Worm (Caenorhabditis elegans) whole organism, mixed stage, embryonic: ENCODE results near the gene C30B5.6.
A peak's percentile ranks its signal among the peaks of the same experiment; 100 is the strongest.

ENCODE experiments used
- M03D4.4 ChIP-seq: sonication (generic microtip); optimal IDR thresholded peaks from 2 replicates; lab custom pipeline; 2017; ENCODE audit warnings: mild to moderate bottlenecking, missing genetic modification characterization, missing compliant biosample characterization
- blmp-1 ChIP-seq: fragments of 150-350 bp; optimal IDR thresholded peaks from 2 replicates; lab custom pipeline; 2014; ENCODE audit warnings: missing biosample characterization, missing genetic modification characterization
- ceh-39 ChIP-seq: fragments of 150-350 bp; optimal IDR thresholded peaks from 2 replicates; lab custom pipeline; 2014; ENCODE audit warnings: missing biosample characterization, missing genetic modification characterization
- ceh-43 ChIP-seq: fragments of 200-800 bp; sonication (Bioruptor generic); optimal IDR thresholded peaks from 2 replicates; lab custom pipeline; 2018; ENCODE audit warnings: mild to moderate bottlenecking, missing genetic modification characterization, moderate library complexity, missing compliant biosample characterization
- ceh-83 ChIP-seq: fragments of 200-800 bp; sonication (Bioruptor generic); optimal IDR thresholded peaks from 2 replicates; lab custom pipeline; 2018; ENCODE audit warnings: mild to moderate bottlenecking, missing genetic modification characterization, missing compliant biosample characterization
- ces-1 ChIP-seq: fragments of 150-350 bp; optimal IDR thresholded peaks from 2 replicates; lab custom pipeline; 2014; ENCODE audit warnings: missing biosample characterization, missing genetic modification reagents, missing genetic modification characterization
- cnd-1 ChIP-seq: fragments of 200-800 bp; sonication (Bioruptor generic); optimal IDR thresholded peaks from 2 replicates; lab custom pipeline; 2018; ENCODE audit warnings: mild to moderate bottlenecking, missing genetic modification characterization, missing compliant biosample characterization
- elt-1 ChIP-seq: sonication (generic microtip); optimal IDR thresholded peaks from 2 replicates; lab custom pipeline; 2017; ENCODE audit warnings: missing genetic modification characterization, mild to moderate bottlenecking, missing compliant biosample characterization, antibody characterized with exemption, moderate library complexity, borderline replicate concordance; ENCODE audit not compliant: insufficient read depth
- elt-3 ChIP-seq: fragments of 150-350 bp; optimal IDR thresholded peaks from 2 replicates; lab custom pipeline; 2014; ENCODE audit warnings: missing biosample characterization, missing genetic modification characterization
- flh-1 ChIP-seq: fragments of 200-800 bp; sonication (Bioruptor generic); optimal IDR thresholded peaks from 2 replicates; lab custom pipeline; 2018; ENCODE audit warnings: mild to moderate bottlenecking, missing genetic modification characterization, moderate library complexity, missing compliant biosample characterization
- ham-2 ChIP-seq: fragments of 200-800 bp; sonication (Bioruptor generic); optimal IDR thresholded peaks from 2 replicates; lab custom pipeline; 2018; ENCODE audit warnings: mild to moderate bottlenecking, missing genetic modification characterization, missing compliant biosample characterization
- hlh-1 ChIP-seq: fragments of 150-350 bp; optimal IDR thresholded peaks from 2 replicates; lab custom pipeline; 2014; ENCODE audit warnings: missing biosample characterization, missing genetic modification reagents, missing genetic modification characterization
- lin-32 ChIP-seq: fragments of 200-800 bp; sonication (Bioruptor generic); optimal IDR thresholded peaks from 2 replicates; lab custom pipeline; 2018; ENCODE audit warnings: mild to moderate bottlenecking, missing genetic modification characterization, missing compliant biosample characterization
- lsy-2 ChIP-seq: fragments of 150-350 bp; optimal IDR thresholded peaks from 2 replicates; lab custom pipeline; 2014; ENCODE audit warnings: missing biosample characterization, missing genetic modification characterization
- mab-5 ChIP-seq: fragments of 150-350 bp; optimal IDR thresholded peaks from 2 replicates; lab custom pipeline; 2014; ENCODE audit warnings: missing biosample characterization, missing genetic modification characterization
- mep-1 ChIP-seq: fragments of 150-350 bp; optimal IDR thresholded peaks from 2 replicates; lab custom pipeline; 2017; ENCODE audit warnings: missing biosample characterization, missing genetic modification reagents, missing genetic modification characterization, inconsistent platforms
- mls-2 ChIP-seq: sonication (generic microtip); optimal IDR thresholded peaks from 2 replicates; lab custom pipeline; 2016; ENCODE audit warnings: mild to moderate bottlenecking, missing genetic modification characterization, moderate library complexity, missing compliant biosample characterization
- nhr-12 ChIP-seq: fragments of 150-350 bp; optimal IDR thresholded peaks from 2 replicates; lab custom pipeline; 2014; ENCODE audit warnings: missing biosample characterization, missing genetic modification characterization
- nhr-2 ChIP-seq: fragments of 150-350 bp; optimal IDR thresholded peaks from 2 replicates; lab custom pipeline; 2014; ENCODE audit warnings: missing biosample characterization, missing genetic modification characterization
- nhr-28 ChIP-seq: fragments of 150-350 bp; optimal IDR thresholded peaks from 2 replicates; lab custom pipeline; 2014; ENCODE audit warnings: missing biosample characterization, missing genetic modification characterization
- nhr-76 ChIP-seq: sonication (generic microtip); optimal IDR thresholded peaks from 2 replicates; lab custom pipeline; 2017; ENCODE audit warnings: missing biosample characterization, missing genetic modification characterization
- pha-4 ChIP-seq: fragments of 150-350 bp; optimal IDR thresholded peaks from 2 replicates; lab custom pipeline; 2018; ENCODE audit warnings: missing biosample characterization, missing genetic modification reagents, missing genetic modification characterization
- sem-2 ChIP-seq: fragments of 200-800 bp; sonication (Bioruptor generic); optimal IDR thresholded peaks from 2 replicates; lab custom pipeline; 2018; ENCODE audit warnings: mild to moderate bottlenecking, missing genetic modification characterization, missing compliant biosample characterization
- snpc-4 ChIP-seq: fragments of 150-350 bp; optimal IDR thresholded peaks from 2 replicates; lab custom pipeline; 2014; ENCODE audit warnings: missing biosample characterization, missing genetic modification characterization
- tbx-8 ChIP-seq: fragments of 200-800 bp; sonication (Bioruptor generic); optimal IDR thresholded peaks from 2 replicates; lab custom pipeline; 2018; ENCODE audit warnings: mild to moderate bottlenecking, missing genetic modification characterization, moderate library complexity, missing compliant biosample characterization
- unc-120 ChIP-seq: sonication (generic microtip); optimal IDR thresholded peaks from 2 replicates; lab custom pipeline; 2017; ENCODE audit warnings: missing genetic modification characterization, missing compliant biosample characterization; ENCODE audit not compliant: poor library complexity, severe bottlenecking
- unc-39 ChIP-seq: fragments of 150-350 bp; optimal IDR thresholded peaks from 2 replicates; lab custom pipeline; 2014; ENCODE audit warnings: missing biosample characterization, missing genetic modification characterization
- unc-62 ChIP-seq: fragments of 150-350 bp; optimal IDR thresholded peaks from 2 replicates; lab custom pipeline; 2014; ENCODE audit warnings: missing biosample characterization, missing genetic modification reagents, missing genetic modification characterization
- zip-8 ChIP-seq: fragments of 150-350 bp; optimal IDR thresholded peaks from 2 replicates; lab custom pipeline; 2014; ENCODE audit warnings: missing biosample characterization, missing genetic modification characterization
- ztf-11 ChIP-seq: fragments of 150-350 bp; optimal IDR thresholded peaks from 2 replicates; lab custom pipeline; 2014; ENCODE audit warnings: missing biosample characterization, missing genetic modification characterization

The C30B5.6 gene

ce11 chrII:6176154-6176897 lies 46.1 kb downstream of the C30B5.6 start:
- no peak for TF ChIP-seq lsy-2 (tag; lab: Kevin White, UChicago)
- TF ChIP-seq nhr-28 (tag; lab: Kevin White, UChicago): no peak
- TF ChIP-seq ztf-11 (tag; lab: Kevin White, UChicago): no peak
- no peak for TF ChIP-seq ceh-39
- no peak for TF ChIP-seq nhr-12 (tag; lab: Kevin White, UChicago)
- no peak for TF ChIP-seq nhr-76
- no peak for TF ChIP-seq elt-3
- TF ChIP-seq unc-39 (tag; lab: Kevin White, UChicago): no peak
- TF ChIP-seq elt-1 (tag; lab: Kevin White, UChicago): peak; percentile 59
- TF ChIP-seq, all 35 proteins: peak for 1

ce11 chrII:6175027-6175426 lies 47.4 kb downstream of the C30B5.6 start:
- no peak for TF ChIP-seq ceh-83 (GFP tag; lab: Kevin White, UChicago)
- no peak for TF ChIP-seq nhr-2 (tag; lab: Kevin White, UChicago)
- no peak for TF ChIP-seq zip-8 (tag; lab: Kevin White, UChicago)
- TF ChIP-seq mls-2 (tag; lab: Kevin White, UChicago): no peak
- TF ChIP-seq sem-2 (GFP tag; lab: Kevin White, UChicago): no peak
- no peak for TF ChIP-seq flh-1 (GFP tag; lab: Kevin White, UChicago)
- no peak for TF ChIP-seq unc-39 (tag; lab: Kevin White, UChicago)
- TF ChIP-seq nhr-12 (tag; lab: Kevin White, UChicago): no peak
- no peak for TF ChIP-seq ceh-39
- TF ChIP-seq ceh-43: no peak
- no peak for TF ChIP-seq mab-5 (tag; lab: Kevin White, UChicago)
- no peak for TF ChIP-seq mep-1 (tag; lab: Kevin White, UChicago)
- no peak for TF ChIP-seq nhr-76

ce11 chrII:6173400-6173799 lies 49.1 kb downstream of the C30B5.6 start, which contains the start of gene F40H3.2:
TSS of gene F40H3.2 (plus strand) at chrII:6173649.
- no peak for TF ChIP-seq blmp-1
- TF ChIP-seq sem-2 (GFP tag; lab: Kevin White, UChicago): no peak
- no peak for TF ChIP-seq lin-32 (GFP tag; lab: Kevin White, UChicago)
- TF ChIP-seq mab-5 (tag; lab: Kevin White, UChicago): no peak
- no peak for TF ChIP-seq ztf-11 (tag; lab: Kevin White, UChicago)
- no peak for TF ChIP-seq ham-2 (GFP tag; lab: Kevin White, UChicago)
- no peak for TF ChIP-seq nhr-76
- no peak for TF ChIP-seq pha-4 (tag; lab: Kevin White, UChicago)
- TF ChIP-seq zip-8 (tag; lab: Kevin White, UChicago): no peak
- no peak for TF ChIP-seq nhr-12 (tag; lab: Kevin White, UChicago)
- TF ChIP-seq ceh-83 (GFP tag; lab: Kevin White, UChicago): no peak
- no peak for TF ChIP-seq elt-3

- TF ChIP-seq blmp-1 (peak; percentile 72), ceh-39 (no peak), sem-2 (GFP tag; lab: Kevin White, UChicago) (no peak), mls-2 (tag; lab: Kevin White, UChicago) (no peak), tbx-8 (GFP tag; lab: Kevin White, UChicago) (no peak), unc-120 (no peak), ham-2 (GFP tag; lab: Kevin White, UChicago) (no peak)
- TF ChIP-seq, all 35 proteins: peak for 1
Observed at ce11 chrII:6171228-6171627, 51.2 kb downstream of the C30B5.6 start, which contains the start of gene F40H3.3. TSS of gene F40H3.3 (plus strand) at chrII:6171507.

DNA sequence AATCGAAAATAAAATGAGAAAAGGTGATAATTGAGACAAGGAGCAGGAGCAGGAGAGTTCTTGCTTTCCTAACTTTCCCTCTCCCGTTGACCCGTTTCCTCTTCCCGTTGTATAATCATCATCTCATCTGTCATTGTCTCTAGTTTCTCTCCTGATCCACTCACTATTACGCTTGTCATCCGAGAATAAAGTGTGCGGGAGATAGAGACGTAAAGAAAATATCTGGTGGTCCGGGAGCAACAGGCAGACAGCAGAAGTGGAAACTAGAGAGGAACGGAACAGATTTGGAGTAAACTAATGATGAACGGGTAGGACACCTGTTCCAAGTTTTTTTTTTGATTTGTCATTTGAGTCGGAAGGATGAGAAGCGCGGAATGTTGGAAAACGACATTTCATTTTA lies 52.2 kb downstream of the C30B5.6 start:
- TF ChIP-seq unc-120 (peak; percentile 86), snpc-4 (tag; lab: Kevin White, UChicago) (no peak), ces-1 (GFP tag; lab: Kevin White, UChicago) (no peak), M03D4.4 (tag; lab: Kevin White, UChicago) (no peak), unc-62 (GFP tag; lab: Kevin White, UChicago) (peak; percentile 92), cnd-1 (tag; lab: Kevin White, UChicago) (no peak), hlh-1 (tag; lab: Kevin White, UChicago) (peak; percentile 95)
